Worm (Caenorhabditis elegans) whole organism, L4/young adult: ENCODE measurements around the gene R04F11.5.

Source experiments
- W03F9.2 ChIP-seq: fragments of 150-350 bp; optimal IDR thresholded peaks from 2 replicates; lab custom pipeline; 2014; ENCODE audit warnings: missing biosample characterization, missing genetic modification characterization
- dao-5 ChIP-seq: sonication (generic microtip); optimal IDR thresholded peaks from 2 replicates; lab custom pipeline; 2016; ENCODE audit warnings: missing genotype, missing genetic modification characterization, moderate library complexity, missing compliant biosample characterization
- him-1 ChIP-seq: sonication (generic microtip); optimal IDR thresholded peaks from 2 replicates; lab custom pipeline; 2016; ENCODE audit warnings: missing genotype, missing genetic modification reagents, missing genetic modification characterization, missing compliant biosample characterization

DNA sequence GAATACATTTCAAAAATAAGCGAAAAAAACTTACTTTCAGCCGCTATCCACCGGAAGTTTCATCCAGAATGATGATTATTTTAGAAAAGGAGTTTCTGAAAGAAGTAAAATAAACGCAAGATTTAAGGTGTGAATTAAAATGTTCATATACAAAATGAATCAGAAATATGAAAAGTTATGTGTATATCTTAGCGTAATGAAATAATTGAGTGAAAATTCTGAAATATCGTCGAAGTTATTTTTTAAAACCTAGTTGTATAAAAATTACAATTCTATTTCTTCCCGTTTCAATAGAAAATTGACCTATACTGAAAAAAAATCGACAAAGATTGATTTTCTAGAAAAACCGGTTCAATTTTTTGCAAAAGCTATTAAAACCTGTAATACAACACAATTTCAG is 20.1 kb upstream of the R04F11.5 start, which contains the start of gene twk-13:
- TF ChIP-seq him-1 (tag; lab: Kevin White, UChicago) (no peak), W03F9.2 (tag; lab: Kevin White, UChicago) (no peak), dao-5 (tag; lab: Kevin White, UChicago) (no peak)
